Fruit fly (Drosophila melanogaster): Measurements from ENCODE around the gene CG32523.

- TF ChIP-seq net (GFP tag; optimal IDR thresholded peaks at IDR 0.05) (no peak), Smox (GFP tag; optimal IDR thresholded peaks at IDR 0.05) (no peak), CG16779 (tag; optimal IDR thresholded peaks at IDR 0.05) (no peak), CG6276 (GFP tag; optimal IDR thresholded peaks at IDR 0.05) (no peak), vri (GFP tag; optimal IDR thresholded peaks at IDR 0.05) (no peak), fkh (GFP tag; optimal IDR thresholded peaks at IDR 0.05) (no peak)
Observed at dm6 chrX:21192953-21193352, 24.7 kb upstream of the CG32523 start, which contains the start of gene ccb.

Measured in whole organism, prepupa.